Fruit fly (Drosophila melanogaster) whole organism, embryonic: Measurements from ENCODE around the gene CG9328.

Source experiments
- Aef1 ChIP-seq: fragments of 200-800 bp; sonication (Bioruptor generic); IDR thresholded peaks from 3 replicates; pipeline ENCODE4 v1.3.6; 2022; ENCODE audit warnings: missing biosample characterization, missing genetic modification characterization
- Atf6 ChIP-seq: fragments of 200-800 bp; sonication (Bioruptor generic); IDR thresholded peaks from 2 replicates; pipeline ENCODE4 v1.3.6; 2022; ENCODE audit warnings: missing biosample characterization, missing genetic modification characterization
- CG10959 ChIP-seq: fragments of 200-800 bp; sonication (Bioruptor generic); IDR thresholded peaks from 2 replicates; pipeline ENCODE4 v1.3.6; 2022; ENCODE audit warnings: missing biosample characterization, missing genetic modification characterization
- CG11695 ChIP-seq: fragments of 200-800 bp; sonication (Bioruptor generic); IDR thresholded peaks from 3 replicates; pipeline ENCODE4 v1.3.6; 2022; ENCODE audit warnings: missing biosample characterization, missing genetic modification characterization
- CG12071 ChIP-seq: fragments of 200-800 bp; sonication (Bioruptor generic); optimal IDR thresholded peaks from 3 replicates; lab custom pipeline; 2018; ENCODE audit warnings: missing biosample characterization, mild to moderate bottlenecking, missing genetic modification characterization
- CG12219 ChIP-seq: fragments of 200-800 bp; sonication (Bioruptor generic); optimal IDR thresholded peaks from 3 replicates; lab custom pipeline; 2018; ENCODE audit warnings: missing biosample characterization, mild to moderate bottlenecking, missing genetic modification characterization
- CG12659 ChIP-seq: fragments of 200-800 bp; sonication (Bioruptor generic); optimal IDR thresholded peaks from 3 replicates; lab custom pipeline; 2017; ENCODE audit warnings: mild to moderate bottlenecking, missing biosample characterization, missing genetic modification reagents, missing genetic modification characterization
- CG13894 ChIP-seq: fragments of 200-800 bp; sonication (Bioruptor generic); optimal IDR thresholded peaks from 3 replicates; lab custom pipeline; 2018; ENCODE audit warnings: missing biosample characterization, mild to moderate bottlenecking, missing genetic modification characterization, moderate library complexity
- CG14710 ChIP-seq: fragments of 200-800 bp; sonication (Bioruptor generic); optimal IDR thresholded peaks from 3 replicates; lab custom pipeline; 2019; ENCODE audit warnings: missing biosample characterization, mild to moderate bottlenecking, missing genetic modification characterization, moderate library complexity
- CG15269 ChIP-seq: fragments of 200-800 bp; sonication (Bioruptor generic); optimal IDR thresholded peaks from 2 replicates; lab custom pipeline; 2018; ENCODE audit warnings: missing biosample characterization, mild to moderate bottlenecking, missing genetic modification characterization, moderate library complexity
- CG15601 ChIP-seq: fragments of 200-800 bp; sonication (Bioruptor generic); optimal IDR thresholded peaks from 3 replicates; lab custom pipeline; 2019; ENCODE audit warnings: missing biosample characterization, mild to moderate bottlenecking, missing genetic modification characterization, moderate library complexity
- CG16779 ChIP-seq: fragments of 200-800 bp; sonication (Bioruptor generic); IDR thresholded peaks from 2 replicates; pipeline ENCODE4 v1.3.6; 2022; ENCODE audit warnings: missing biosample characterization, missing genetic modification characterization
- CG16813 ChIP-seq: fragments of 200-800 bp; sonication (Bioruptor generic); IDR thresholded peaks from 3 replicates; pipeline ENCODE4 v1.3.6; 2022; ENCODE audit warnings: missing biosample characterization, missing genetic modification characterization; ENCODE audit not compliant: partially characterized antibody
- CG1832 ChIP-seq: fragments of 200-800 bp; sonication (Bioruptor generic); optimal IDR thresholded peaks from 2 replicates; lab custom pipeline; 2017; ENCODE audit warnings: missing biosample characterization, mild to moderate bottlenecking, missing genetic modification characterization, inconsistent platforms
- CG3995 ChIP-seq: fragments of 200-800 bp; sonication (Bioruptor generic); optimal IDR thresholded peaks from 3 replicates; lab custom pipeline; 2016; ENCODE audit warnings: missing biosample characterization, missing genetic modification characterization
- CG4282 ChIP-seq: fragments of 200-800 bp; sonication (Bioruptor generic); optimal IDR thresholded peaks from 2 replicates; lab custom pipeline; 2016; ENCODE audit warnings: missing biosample characterization, missing genetic modification characterization
- CG5180 ChIP-seq: fragments of 200-800 bp; sonication (Bioruptor generic); optimal IDR thresholded peaks from 3 replicates; lab custom pipeline; 2017; ENCODE audit warnings: missing biosample characterization, missing genetic modification characterization, mild to moderate bottlenecking, moderate library complexity, missing genetic modification reagents
- CG6654 ChIP-seq: fragments of 200-800 bp; sonication (Bioruptor generic); optimal IDR thresholded peaks from 2 replicates; lab custom pipeline; 2017; ENCODE audit warnings: missing biosample characterization, mild to moderate bottlenecking, missing genetic modification characterization
- CG7271 ChIP-seq: fragments of 200-800 bp; sonication (Bioruptor generic); optimal IDR thresholded peaks from 2 replicates; lab custom pipeline; 2018; ENCODE audit warnings: missing biosample characterization, mild to moderate bottlenecking, missing genetic modification characterization, moderate library complexity
- CG7357 ChIP-seq: fragments of 200-800 bp; sonication (Bioruptor generic); IDR thresholded peaks from 3 replicates; pipeline ENCODE4 v1.3.6; 2022; ENCODE audit warnings: missing biosample characterization, missing genetic modification characterization
- CG7372 ChIP-seq: fragments of 200-800 bp; sonication (Bioruptor generic); IDR thresholded peaks from 2 replicates; pipeline ENCODE4 v1.3.6; 2022; ENCODE audit warnings: missing biosample characterization, missing genetic modification characterization
- CG7745 ChIP-seq: fragments of 200-800 bp; sonication (Bioruptor generic); optimal IDR thresholded peaks from 2 replicates; lab custom pipeline; 2018; ENCODE audit warnings: missing biosample characterization, mild to moderate bottlenecking, missing genetic modification characterization, moderate library complexity
- CG7928 ChIP-seq: fragments of 200-800 bp; sonication (Bioruptor generic); optimal IDR thresholded peaks from 2 replicates; lab custom pipeline; 2017; ENCODE audit warnings: missing biosample characterization, mild to moderate bottlenecking, missing genetic modification characterization
- CG8924 ChIP-seq: fragments of 200-800 bp; optimal IDR thresholded peaks from 3 replicates; lab custom pipeline; 2019; ENCODE audit warnings: missing biosample characterization, mild to moderate bottlenecking, missing genetic modification characterization, moderate library complexity
- CG9797 ChIP-seq: fragments of 200-800 bp; sonication (Bioruptor generic); optimal IDR thresholded peaks from 3 replicates; lab custom pipeline; 2018; ENCODE audit warnings: missing biosample characterization, mild to moderate bottlenecking, missing genetic modification characterization
- CTCF ChIP-seq: fragments of 200-800 bp; sonication (Bioruptor generic); optimal IDR thresholded peaks from 2 replicates; lab custom pipeline; 2017; ENCODE audit warnings: missing biosample characterization, mild to moderate bottlenecking, missing genetic modification characterization, moderate library complexity
- Camta ChIP-seq: fragments of 200-800 bp; sonication (Bioruptor generic); optimal IDR thresholded peaks from 2 replicates; lab custom pipeline; 2016; ENCODE audit warnings: missing biosample characterization, missing genetic modification characterization
- D19B ChIP-seq: fragments of 200-800 bp; sonication (Bioruptor generic); optimal IDR thresholded peaks from 2 replicates; lab custom pipeline; 2017; ENCODE audit warnings: missing biosample characterization, mild to moderate bottlenecking, missing genetic modification characterization
- Dad ChIP-seq: fragments of 200-800 bp; sonication (Bioruptor generic); optimal IDR thresholded peaks from 3 replicates; lab custom pipeline; 2016; ENCODE audit warnings: missing biosample characterization, missing genetic modification characterization
- E2f2 ChIP-seq: fragments of 200-800 bp; sonication (Bioruptor generic); IDR thresholded peaks from 2 replicates; pipeline ENCODE4 v1.3.6; 2022; ENCODE audit warnings: missing biosample characterization, missing genetic modification characterization
- Eip74EF ChIP-seq, 2 experiments: fragments of 200-800 bp in 1 of 2; fragments of >200 bp in 1 of 2; sonication (Bioruptor generic) in 1 of 2; optimal IDR thresholded peaks; 2 replicates each; lab custom pipeline; 2017 to 2019; ENCODE audit warnings: missing biosample characterization in 2 of 2, missing genetic modification characterization in 2 of 2, mild to moderate bottlenecking in 1 of 2, moderate library complexity in 1 of 2
- Hsf ChIP-seq: fragments of 200-800 bp; sonication (Bioruptor generic); optimal IDR thresholded peaks from 3 replicates; lab custom pipeline; 2016; ENCODE audit warnings: missing biosample characterization, missing genetic modification characterization
- Kr ChIP-seq: fragments of 200-800 bp; sonication (Bioruptor generic); optimal IDR thresholded peaks from 2 replicates; lab custom pipeline; 2017; ENCODE audit warnings: missing biosample characterization, mild to moderate bottlenecking, missing genetic modification characterization
- MBD-R2 ChIP-seq: fragments of 200-800 bp; sonication (Bioruptor generic); IDR thresholded peaks from 2 replicates; pipeline ENCODE4 v1.3.6; 2022; ENCODE audit warnings: missing biosample characterization, missing genetic modification characterization
- Oli ChIP-seq: fragments of 200-800 bp; sonication (Bioruptor generic); optimal IDR thresholded peaks from 2 replicates; lab custom pipeline; 2018; ENCODE audit warnings: missing biosample characterization, mild to moderate bottlenecking, missing genetic modification characterization, moderate library complexity
- PHDP ChIP-seq: fragments of 200-800 bp; sonication (Bioruptor generic); optimal IDR thresholded peaks from 3 replicates; lab custom pipeline; 2018; ENCODE audit warnings: missing biosample characterization, mild to moderate bottlenecking, missing genetic modification characterization, moderate library complexity
- al ChIP-seq: fragments of 200-800 bp; sonication (Bioruptor generic); IDR thresholded peaks from 2 replicates; pipeline ENCODE4 v1.3.6; 2022; ENCODE audit warnings: missing biosample characterization, missing genetic modification characterization
- cad ChIP-seq: fragments of >200 bp; optimal IDR thresholded peaks from 2 replicates; lab custom pipeline; 2017; ENCODE audit warnings: missing biosample characterization, missing genetic modification characterization
- dati ChIP-seq: fragments of 200-800 bp; sonication (Bioruptor generic); IDR thresholded peaks from 2 replicates; pipeline ENCODE4 v1.3.6; 2022; ENCODE audit warnings: missing biosample characterization, missing genetic modification characterization
- esg ChIP-seq: fragments of 200-800 bp; sonication (Bioruptor generic); conservative IDR thresholded peaks from 2 replicates; pipeline ENCODE4 v1.3.6; 2022; ENCODE audit warnings: missing biosample characterization, missing genetic modification characterization
- ewg ChIP-seq: fragments of 200-800 bp; sonication (Bioruptor generic); optimal IDR thresholded peaks from 3 replicates; lab custom pipeline; 2017; ENCODE audit warnings: mild to moderate bottlenecking, missing biosample characterization, missing genetic modification reagents, missing genetic modification characterization
- her ChIP-seq: fragments of 200-800 bp; sonication (Bioruptor generic); optimal IDR thresholded peaks from 2 replicates; lab custom pipeline; 2016; ENCODE audit warnings: missing biosample characterization, missing genetic modification characterization
- mld ChIP-seq: fragments of 200-800 bp; sonication (Bioruptor generic); IDR thresholded peaks from 3 replicates; pipeline ENCODE4 v1.3.6; 2022; ENCODE audit warnings: missing biosample characterization, missing genetic modification characterization; ENCODE audit not compliant: partially characterized antibody
- pnt ChIP-seq: fragments of 200-800 bp; sonication (Bioruptor generic); optimal IDR thresholded peaks from 3 replicates; lab custom pipeline; 2016; ENCODE audit warnings: missing biosample characterization, missing genetic modification characterization
- repo ChIP-seq: fragments of 200-800 bp; sonication (Bioruptor generic); optimal IDR thresholded peaks from 2 replicates; lab custom pipeline; 2016; ENCODE audit warnings: missing biosample characterization, missing genetic modification characterization
- seq ChIP-seq: fragments of 200-800 bp; sonication (Bioruptor generic); IDR thresholded peaks from 2 replicates; pipeline ENCODE4 v1.3.6; 2022; ENCODE audit warnings: missing biosample characterization, missing genetic modification characterization
- sim ChIP-seq: fragments of 200-800 bp; sonication (Bioruptor generic); IDR thresholded peaks from 2 replicates; pipeline ENCODE4 v1.3.6; 2022; ENCODE audit warnings: missing biosample characterization, missing genetic modification characterization
- sisA ChIP-seq: fragments of 200-800 bp; sonication (Bioruptor generic); IDR thresholded peaks from 2 replicates; pipeline ENCODE4 v1.3.6; 2022; ENCODE audit warnings: missing biosample characterization, missing genetic modification characterization
- tap ChIP-seq: fragments of 200-800 bp; optimal IDR thresholded peaks from 3 replicates; lab custom pipeline; 2019; ENCODE audit warnings: missing biosample characterization, mild to moderate bottlenecking, missing genetic modification characterization, moderate library complexity
- tio ChIP-seq: fragments of 200-800 bp; sonication (Bioruptor generic); optimal IDR thresholded peaks from 2 replicates; lab custom pipeline; 2017; ENCODE audit warnings: missing biosample characterization, missing genetic modification characterization, inconsistent platforms

CG9328 gene

DNA sequence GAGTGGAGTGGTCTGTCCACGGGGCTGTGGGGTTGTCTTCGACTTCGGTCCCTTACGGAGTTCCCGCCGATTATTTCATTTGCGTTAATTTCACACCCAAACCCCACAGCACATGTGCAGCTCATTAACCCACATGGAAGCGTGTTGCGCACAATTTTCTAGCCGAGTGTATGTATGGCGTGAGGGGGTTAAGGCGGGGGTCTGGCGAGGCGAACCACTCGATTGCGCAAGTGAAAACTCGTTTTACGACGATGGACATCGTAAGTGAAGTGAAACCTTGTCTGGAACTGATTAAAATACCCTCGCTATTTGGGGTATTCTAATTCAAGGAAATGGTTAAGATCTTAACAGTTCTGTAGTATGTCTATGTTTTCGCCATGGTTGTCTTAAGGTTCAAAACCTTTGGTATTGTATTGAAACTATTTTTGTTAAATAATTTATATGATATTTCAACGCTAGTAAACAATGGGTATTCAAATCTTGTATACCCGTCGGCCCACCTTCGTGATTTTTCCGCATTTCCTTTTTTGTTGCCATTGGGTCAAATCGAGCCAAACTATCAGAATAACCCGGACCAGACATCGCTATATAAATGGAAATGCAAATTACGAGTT is 13.6 kb downstream of the CG9328 start (continued):
- TF ChIP-seq dati (GFP tag; lab: Robert Waterston, UW) (no peak), CG5180 (GFP tag; lab: Kevin White, UChicago) (peak; percentile 28), CG7372 (peak; percentile 48; the same call in 1 of the 2 replicates), CG7357 (GFP tag; lab: Robert Waterston, UW) (peak; percentile 39; the same call in 1 of the 3 replicates), mld (GFP tag; lab: Robert Waterston, UW) (no peak), CG12219 (peak; percentile 45), CG8924 (peak; percentile 57), CG12659 (peak; percentile 42), ewg (GFP tag; lab: Kevin White, UChicago) (peak; percentile 31), CG14710 (tag; lab: Kevin White, UChicago) (no peak), tap (tag; lab: Kevin White, UChicago) (peak; percentile 68), D19B (GFP tag; lab: Kevin White, UChicago) (peak; percentile 62), CTCF (GFP tag; lab: Kevin White, UChicago) (no peak), pnt (GFP tag; lab: Kevin White, UChicago) (peak; percentile 2), Aef1 (0 out of 3 replicates have a peak, but pooled peaks have one; percentile 20), tio (GFP tag; lab: Kevin White, UChicago) (no peak), Camta (GFP tag; lab: Kevin White, UChicago) (peak; percentile 9), CG15601 (peak; percentile 18), CG7745 (tag; lab: Kevin White, UChicago) (no peak), Eip74EF (GFP tag; optimal IDR thresholded peaks at IDR 0.05; lab: Kevin White, UChicago) (peak in 1 of 2 experiments; percentile 84), CG4282 (GFP tag; lab: Kevin White, UChicago) (no peak), Kr (GFP tag; lab: Kevin White, UChicago) (no peak), seq (GFP tag; lab: Robert Waterston, UW) (peak; percentile 26; the same call in 1 of the 2 replicates), CG7271 (tag; lab: Kevin White, UChicago) (no peak), CG13894 (no peak), E2f2 (peak; percentile 59), CG12071 (peak; percentile 35), Oli (tag; lab: Kevin White, UChicago) (peak; percentile 43), CG15269 (peak; percentile 80), Atf6 (GFP tag; lab: Robert Waterston, UW) (peak; percentile 39; the same call in 1 of the 2 replicates), MBD-R2 (GFP tag; lab: Robert Waterston, UW) (no peak), her (GFP tag; lab: Kevin White, UChicago) (no peak), CG11695 (GFP tag; lab: Robert Waterston, UW) (peak; percentile 62; the same call in 1 of the 3 replicates), CG10959 (GFP tag; lab: Robert Waterston, UW) (no peak), sim (GFP tag; lab: Robert Waterston, UW) (no peak), CG7928 (no peak), al (GFP tag; lab: Robert Waterston, UW) (no peak), sisA (GFP tag; lab: Robert Waterston, UW) (peak; percentile 50; the same call in 1 of the 2 replicates), esg (peak; percentile 63), CG3995 (no peak), Hsf (peak; percentile 6), PHDP (peak; percentile 44), cad (no peak), repo (no peak), CG9797 (GFP tag; lab: Kevin White, UChicago) (no peak), CG16813 (GFP tag; lab: Robert Waterston, UW) (no peak), Dad (GFP tag; lab: Kevin White, UChicago) (no peak), CG1832 (GFP tag; lab: Kevin White, UChicago) (no peak), CG16779 (GFP tag; lab: Robert Waterston, UW) (no peak), CG6654 (GFP tag; lab: Kevin White, UChicago) (no peak)
